Worm (Caenorhabditis elegans) whole organism, L4 larva: Measurements from ENCODE around the gene F21C10.3.

Source experiments
- D1046.2 ChIP-seq: fragments of 200-800 bp; sonication (Bioruptor generic); IDR thresholded peaks from 2 replicates; pipeline ENCODE4 v1.3.6; 2022; ENCODE audit warnings: missing genetic modification characterization, missing compliant biosample characterization
- F37D6.2 ChIP-seq: sonication (generic microtip); optimal IDR thresholded peaks from 2 replicates; lab custom pipeline; 2016; ENCODE audit warnings: mild to moderate bottlenecking, missing genetic modification characterization, missing compliant biosample characterization
- F44E2.7 ChIP-seq: fragments of 200-800 bp; sonication (Bioruptor generic); IDR thresholded peaks from 2 replicates; pipeline ENCODE4 v2.1.2; 2022; ENCODE audit warnings: missing genetic modification characterization, missing compliant biosample characterization
- F49E8.2 ChIP-seq: sonication (generic microtip); optimal IDR thresholded peaks from 2 replicates; lab custom pipeline; 2016; ENCODE audit warnings: missing compliant biosample characterization, mild to moderate bottlenecking, missing genetic modification characterization, borderline replicate concordance
- T20F7.1 ChIP-seq: fragments of 200-800 bp; sonication (Bioruptor generic); optimal IDR thresholded peaks from 2 replicates; lab custom pipeline; 2018; ENCODE audit warnings: mild to moderate bottlenecking, missing genetic modification characterization, missing compliant biosample characterization
- T26A8.4 ChIP-seq: fragments of 200-800 bp; sonication (Bioruptor generic); IDR thresholded peaks from 2 replicates; pipeline ENCODE4 v1.3.6; 2022; ENCODE audit warnings: missing genetic modification characterization, missing compliant biosample characterization
- aha-1 ChIP-seq: fragments of 150-350 bp; peaks from one replicate; lab custom pipeline; 2014; ENCODE audit warnings: missing biosample characterization, missing genetic modification characterization
- aly-2 ChIP-seq: sonication (generic microtip); optimal IDR thresholded peaks from 2 replicates; lab custom pipeline; 2018; ENCODE audit warnings: missing biosample characterization, missing genetic modification characterization
- ama-1 ChIP-seq: fragments of 150-350 bp; optimal IDR thresholded peaks from 2 replicates; lab custom pipeline; 2014; ENCODE audit warnings: inconsistent platforms, mixed read lengths
- arid-1 ChIP-seq: fragments of 200-800 bp; sonication (Bioruptor generic); conservative IDR thresholded peaks from 2 replicates; pipeline ENCODE4 v1.3.6; 2022; ENCODE audit warnings: missing genetic modification reagents, missing genetic modification characterization, missing compliant biosample characterization
- attf-4 ChIP-seq: sonication (generic microtip); optimal IDR thresholded peaks from 3 replicates; lab custom pipeline; 2017; ENCODE audit warnings: missing biosample characterization, missing genetic modification characterization
- ces-1 ChIP-seq: fragments of 150-350 bp; sonication (generic microtip); optimal IDR thresholded peaks from 4 replicates; lab custom pipeline; 2014; ENCODE audit warnings: missing biosample characterization, missing genetic modification reagents, missing genetic modification characterization
- daf-16 ChIP-seq, 3 experiments: sonication (generic microtip); optimal IDR thresholded peaks; 2 replicates each; lab custom pipeline; 2016 to 2017; ENCODE audit warnings: missing genetic modification characterization in 3 of 3, missing genetic modification reagents in 3 of 3, mild to moderate bottlenecking in 2 of 3, missing compliant biosample characterization in 2 of 3, missing biosample characterization in 1 of 3, moderate library complexity in 1 of 3
- dmd-6 ChIP-seq: fragments of 200-800 bp; sonication (Bioruptor generic); IDR thresholded peaks from 2 replicates; pipeline ENCODE4 v1.3.6; 2022; ENCODE audit warnings: missing genetic modification reagents, missing genetic modification characterization, missing compliant biosample characterization
- dmd-9 ChIP-seq: fragments of 200-800 bp; sonication (Bioruptor generic); IDR thresholded peaks from 2 replicates; pipeline ENCODE4 v1.3.6; 2022; ENCODE audit warnings: missing genetic modification reagents, missing genetic modification characterization, missing compliant biosample characterization
- dve-1 ChIP-seq: sonication (generic microtip); optimal IDR thresholded peaks from 2 replicates; lab custom pipeline; 2017; ENCODE audit warnings: antibody characterized with exemption, mild to moderate bottlenecking, missing genetic modification characterization, missing compliant biosample characterization; ENCODE audit not compliant: insufficient read depth
- hif-1 ChIP-seq, 2 experiments: sonication (generic microtip); optimal IDR thresholded peaks; 2 replicates each; lab custom pipeline; 2016 to 2017; ENCODE audit warnings: missing compliant biosample characterization in 2 of 2, missing genetic modification characterization in 2 of 2, missing genetic modification reagents in 2 of 2, missing genotype in 2 of 2, mild to moderate bottlenecking in 1 of 2
- hlh-11 ChIP-seq: fragments of 200-800 bp; sonication (Bioruptor generic); optimal IDR thresholded peaks from 2 replicates; lab custom pipeline; 2018; ENCODE audit warnings: mild to moderate bottlenecking, missing genetic modification characterization, missing compliant biosample characterization
- hlh-30 ChIP-seq: sonication (generic microtip); optimal IDR thresholded peaks from 2 replicates; lab custom pipeline; 2017; ENCODE audit warnings: antibody characterized with exemption, mild to moderate bottlenecking, missing genetic modification characterization, missing compliant biosample characterization; ENCODE audit not compliant: insufficient read depth
- hmg-1.1 ChIP-seq: fragments of 200-800 bp; sonication (Bioruptor generic); IDR thresholded peaks from 2 replicates; pipeline ENCODE4 v1.3.6; 2022; ENCODE audit warnings: missing genetic modification reagents, missing genetic modification characterization, missing compliant biosample characterization
- lin-1 ChIP-seq: fragments of 200-800 bp; sonication (Bioruptor generic); IDR thresholded peaks from 2 replicates; pipeline ENCODE4 v1.3.6; 2022; ENCODE audit warnings: missing genetic modification reagents, missing genetic modification characterization, missing compliant biosample characterization
- lin-15B ChIP-seq: fragments of 150-350 bp; sonication (generic microtip); optimal IDR thresholded peaks from 3 replicates; lab custom pipeline; 2014; ENCODE audit warnings: missing biosample characterization, missing genetic modification characterization
- lsy-2 ChIP-seq, 2 experiments: fragments of 150-350 bp in 1 of 2; sonication (generic microtip) in 1 of 2; optimal IDR thresholded peaks; 2 replicates each; lab custom pipeline; 2014 to 2017; ENCODE audit warnings: missing biosample characterization in 2 of 2, missing genetic modification characterization in 2 of 2
- madf-5 ChIP-seq, 2 experiments: fragments of 200-800 bp; sonication (Bioruptor generic); IDR thresholded peaks; 2 replicates each; pipeline ENCODE4 v1.3.6; 2022; ENCODE audit warnings: missing compliant biosample characterization in 2 of 2, missing genetic modification characterization in 2 of 2
- mdl-1 ChIP-seq, 2 experiments: fragments of 150-350 bp in 1 of 2; sonication (generic microtip) in 1 of 2; optimal IDR thresholded peaks; 2 replicates each; lab custom pipeline; 2014 to 2017; ENCODE audit warnings: missing biosample characterization in 2 of 2, missing genetic modification characterization in 2 of 2
- mdt-29 ChIP-seq: fragments of 200-800 bp; sonication (Bioruptor generic); IDR thresholded peaks from 2 replicates; pipeline ENCODE4 v1.3.6; 2022; ENCODE audit warnings: missing genetic modification reagents, missing genetic modification characterization, missing compliant biosample characterization
- mep-1 ChIP-seq: fragments of 150-350 bp; sonication (generic microtip); optimal IDR thresholded peaks from 3 replicates; lab custom pipeline; 2014; ENCODE audit warnings: missing biosample characterization, missing genetic modification characterization
- mxl-2 ChIP-seq: fragments of 200-800 bp; sonication (Bioruptor generic); conservative IDR thresholded peaks from 2 replicates; pipeline ENCODE4 v1.3.6; 2022; ENCODE audit warnings: missing genetic modification reagents, missing genetic modification characterization, missing compliant biosample characterization
- mxl-3 ChIP-seq: fragments of 200-800 bp; sonication (Bioruptor generic); optimal IDR thresholded peaks from 2 replicates; lab custom pipeline; 2018; ENCODE audit warnings: mild to moderate bottlenecking, missing genetic modification characterization, missing compliant biosample characterization
- nhr-102 ChIP-seq: sonication (generic microtip); optimal IDR thresholded peaks from 2 replicates; lab custom pipeline; 2016; ENCODE audit warnings: mild to moderate bottlenecking, missing genetic modification characterization, moderate library complexity, missing compliant biosample characterization
- nhr-11 ChIP-seq: fragments of 150-350 bp; optimal IDR thresholded peaks from 2 replicates; lab custom pipeline; 2014; ENCODE audit warnings: missing biosample characterization, missing genetic modification characterization
- nhr-111 ChIP-seq: fragments of 200-800 bp; sonication (Bioruptor generic); optimal IDR thresholded peaks from 2 replicates; lab custom pipeline; 2018; ENCODE audit warnings: mild to moderate bottlenecking, missing genetic modification characterization, missing compliant biosample characterization
- nhr-237 ChIP-seq: sonication (generic microtip); optimal IDR thresholded peaks from 2 replicates; lab custom pipeline; 2017; ENCODE audit warnings: missing biosample characterization, missing genetic modification characterization
- nhr-28 ChIP-seq: fragments of 150-350 bp; optimal IDR thresholded peaks from 2 replicates; lab custom pipeline; 2014; ENCODE audit warnings: missing biosample characterization, missing genetic modification characterization
- nhr-41 ChIP-seq: fragments of 200-800 bp; sonication (Bioruptor generic); IDR thresholded peaks from 2 replicates; pipeline ENCODE4 v1.3.6; 2022; ENCODE audit warnings: missing genetic modification reagents, missing genetic modification characterization, missing compliant biosample characterization
- nhr-48 ChIP-seq: sonication (generic microtip); optimal IDR thresholded peaks from 2 replicates; lab custom pipeline; 2016; ENCODE audit warnings: mild to moderate bottlenecking, missing genetic modification characterization, missing compliant biosample characterization
- nhr-76 ChIP-seq: fragments of 150-350 bp; optimal IDR thresholded peaks from 2 replicates; lab custom pipeline; 2014; ENCODE audit warnings: missing biosample characterization, missing genetic modification characterization
- nhr-77 ChIP-seq: fragments of 150-350 bp; optimal IDR thresholded peaks from 2 replicates; lab custom pipeline; 2014; ENCODE audit warnings: missing biosample characterization, missing genetic modification characterization
- pha-4 ChIP-seq, 2 experiments: fragments of 150-350 bp in 1 of 2; fragments of 200-800 bp in 1 of 2; sonication (Bioruptor generic) in 1 of 2; IDR thresholded peaks in 1 of 2; optimal IDR thresholded peaks in 1 of 2; 2 replicates each; pipeline versions ENCODE4 v1.3.6 to Lab custom; 2014 to 2022; ENCODE audit warnings: missing genetic modification characterization in 2 of 2, missing genetic modification reagents in 2 of 2, missing biosample characterization in 1 of 2, missing compliant biosample characterization in 1 of 2
- php-3 ChIP-seq: fragments of 200-800 bp; sonication (Bioruptor generic); IDR thresholded peaks from 2 replicates; pipeline ENCODE4 v1.3.6; 2022; ENCODE audit warnings: missing genetic modification reagents, missing genetic modification characterization, missing compliant biosample characterization
- saeg-2 ChIP-seq: fragments of 200-800 bp; sonication (Bioruptor generic); IDR thresholded peaks from 2 replicates; pipeline ENCODE4 v1.3.6; 2022; ENCODE audit warnings: missing genetic modification reagents, missing genetic modification characterization, missing compliant biosample characterization
- unc-62 ChIP-seq, 3 experiments: fragments of 150-350 bp in 1 of 3; sonication (generic microtip); optimal IDR thresholded peaks in 2 of 3; peaks in 1 of 3; 1 replicate in 1 of 3; 2 replicates in 2 of 3; lab custom pipeline; 2014 to 2017; ENCODE audit warnings: missing biosample characterization in 3 of 3, missing genetic modification characterization in 3 of 3, missing genetic modification reagents in 3 of 3, missing genotype in 1 of 3
- zfp-2 ChIP-seq: sonication (generic microtip); optimal IDR thresholded peaks from 2 replicates; lab custom pipeline; 2016; ENCODE audit warnings: mild to moderate bottlenecking, missing genetic modification characterization, missing compliant biosample characterization
- ztf-11 ChIP-seq: fragments of 150-350 bp; optimal IDR thresholded peaks from 2 replicates; lab custom pipeline; 2014; ENCODE audit warnings: missing biosample characterization, missing genetic modification characterization

The F21C10.3 gene

ce11 chrV:9094060-9094628 is 33.7 kb upstream of the F21C10.3 start:
- TF ChIP-seq mdt-29 (GFP tag; lab: Robert Waterston, UW) = 0 out of 2 replicates have a peak, but pooled peaks have one; percentile 53
- TF ChIP-seq aha-1 = peak; percentile 19
- TF ChIP-seq daf-16 (GFP tag; optimal IDR thresholded peaks at IDR 0.05; lab: Kevin White, UChicago) = peak in 1 of 2 experiments; percentile 95
- peak; percentile 99 for TF ChIP-seq daf-16 (tag; optimal IDR thresholded peaks at IDR 0.05; lab: Kevin White, UChicago)
- TF ChIP-seq mdl-1 (tag; optimal IDR thresholded peaks at IDR 0.05; lab: Kevin White, UChicago) = peak in 1 of 2 experiments; percentile 83
- no peak for TF ChIP-seq arid-1 (GFP tag; lab: Robert Waterston, UW)
- no peak for TF ChIP-seq hmg-1.1
- no peak for TF ChIP-seq nhr-111
- TF ChIP-seq unc-62 (GFP tag; optimal IDR thresholded peaks at IDR 0.05 in 1 of 2; lab: Kevin White, UChicago) = peak in 1 of 2 experiments; percentile 64
- TF ChIP-seq unc-62 (tag; optimal IDR thresholded peaks at IDR 0.05; lab: Kevin White, UChicago) = no peak
- TF ChIP-seq ztf-11 = no peak
- peak; percentile 52; the same call in 1 of the 2 replicates for TF ChIP-seq lin-1
- no peak for TF ChIP-seq nhr-237 (tag; lab: Kevin White, UChicago)
- TF ChIP-seq nhr-102 (tag; lab: Kevin White, UChicago) = no peak
- peak; percentile 7 to 68 for TF ChIP-seq lsy-2 (tag; optimal IDR thresholded peaks at IDR 0.05; lab: Kevin White, UChicago)
- TF ChIP-seq madf-5 (GFP tag; IDR thresholded peaks at IDR 0.05; lab: Robert Waterston, UW) = no peak
- TF ChIP-seq nhr-77 (tag; lab: Kevin White, UChicago) = peak; percentile 24
- TF ChIP-seq pha-4 (GFP tag; IDR thresholded peaks at IDR 0.05; lab: Robert Waterston, UW) = no peak
- peak; percentile 52 for TF ChIP-seq pha-4 (tag; optimal IDR thresholded peaks at IDR 0.05; lab: Kevin White, UChicago)
- TF ChIP-seq mxl-3 (GFP tag; lab: Kevin White, UChicago) = peak; percentile 11
- TF ChIP-seq dve-1 (tag; lab: Kevin White, UChicago) = peak; percentile 86
- peak; percentile 54 for TF ChIP-seq mep-1 (tag; lab: Kevin White, UChicago)
- no peak for TF ChIP-seq lin-15B (tag; lab: Kevin White, UChicago)
- no peak for TF ChIP-seq php-3 (GFP tag; lab: Robert Waterston, UW)
- peak; percentile 79 for TF ChIP-seq dmd-6 (GFP tag; lab: Robert Waterston, UW)
- TF ChIP-seq hlh-30 (tag; lab: Kevin White, UChicago) = peak; percentile 92
- peak; percentile 58 for TF ChIP-seq nhr-48 (tag; lab: Kevin White, UChicago)
- no peak for TF ChIP-seq dmd-9
- TF ChIP-seq T26A8.4 (GFP tag; lab: Robert Waterston, UW) = 0 out of 2 replicates have a peak, but pooled peaks have one; percentile 27
- no peak for TF ChIP-seq saeg-2 (GFP tag; lab: Robert Waterston, UW)
- TF ChIP-seq hlh-11 (tag; lab: Kevin White, UChicago) = peak; percentile 91
- TF ChIP-seq nhr-11 (tag; lab: Kevin White, UChicago) = peak; percentile 68
- TF ChIP-seq attf-4 (tag; lab: Kevin White, UChicago) = no peak
- TF ChIP-seq hif-1 (tag; optimal IDR thresholded peaks at IDR 0.05; lab: Kevin White, UChicago) = peak in 1 of 2 experiments; percentile 39
- TF ChIP-seq mxl-2 = peak; percentile 54; the same call in 1 of the 2 replicates
- TF ChIP-seq nhr-28 = peak; percentile 80
- TF ChIP-seq ama-1 (lab: Kevin White, UChicago) = no peak
- TF ChIP-seq F49E8.2 = no peak

- TF ChIP-seq hlh-30 (tag; lab: Kevin White, UChicago) = no peak
- TF ChIP-seq zfp-2 = no peak
- no peak for TF ChIP-seq nhr-76
- no peak for TF ChIP-seq F37D6.2 (tag; lab: Kevin White, UChicago)
- TF ChIP-seq aly-2 (tag; lab: Kevin White, UChicago) = no peak
- peak; percentile 15; the same call in 1 of the 2 replicates for TF ChIP-seq dmd-6 (GFP tag; lab: Robert Waterston, UW)
- TF ChIP-seq dmd-9 = no peak
- no peak for TF ChIP-seq hif-1 (tag; optimal IDR thresholded peaks at IDR 0.05; lab: Kevin White, UChicago)
- TF ChIP-seq nhr-77 (tag; lab: Kevin White, UChicago) = peak; percentile 18
- no peak for TF ChIP-seq nhr-41 (GFP tag; lab: Robert Waterston, UW)
- TF ChIP-seq T20F7.1 (GFP tag; lab: Kevin White, UChicago) = no peak
- TF ChIP-seq ces-1 (GFP tag; lab: Kevin White, UChicago) = no peak
- no peak for TF ChIP-seq D1046.2 (GFP tag; lab: Robert Waterston, UW)
- peak; percentile 39 for TF ChIP-seq dve-1 (tag; lab: Kevin White, UChicago)
- TF ChIP-seq F44E2.7 = no peak
- peak in 1 of 2 experiments; percentile 12 for TF ChIP-seq unc-62 (GFP tag; optimal IDR thresholded peaks at IDR 0.05 in 1 of 2; lab: Kevin White, UChicago)
- TF ChIP-seq unc-62 (tag; optimal IDR thresholded peaks at IDR 0.05; lab: Kevin White, UChicago) = no peak
- TF ChIP-seq daf-16 (GFP tag; optimal IDR thresholded peaks at IDR 0.05; lab: Kevin White, UChicago) = no peak
- TF ChIP-seq daf-16 (tag; optimal IDR thresholded peaks at IDR 0.05; lab: Kevin White, UChicago) = peak; percentile 50
Measured at ce11 chrV:9094976-9095375, 32.9 kb upstream of the F21C10.3 start.
